Fruit fly (Drosophila melanogaster) whole organism, embryonic: ENCODE data around the gene CG3679.

ENCODE experiments used
- Asciz ChIP-seq: fragments of 200-800 bp; sonication (Bioruptor generic); optimal IDR thresholded peaks from 2 replicates; lab custom pipeline; 2017; ENCODE audit warnings: missing biosample characterization, mild to moderate bottlenecking, missing genetic modification characterization, missing genetic modification reagents
- BEAF-32 ChIP-seq: fragments of 200-800 bp; sonication (Bioruptor generic); optimal IDR thresholded peaks from 3 replicates; lab custom pipeline; 2017; ENCODE audit warnings: missing biosample characterization, missing genetic modification characterization, mild to moderate bottlenecking, moderate library complexity, missing genetic modification reagents
- CG10267 ChIP-seq: fragments of 200-800 bp; sonication (Bioruptor generic); optimal IDR thresholded peaks from 2 replicates; lab custom pipeline; 2018; ENCODE audit warnings: missing biosample characterization, mild to moderate bottlenecking, missing genetic modification characterization, moderate library complexity
- CG11093 ChIP-seq: fragments of 200-800 bp; sonication (Bioruptor generic); IDR thresholded peaks from 3 replicates; pipeline ENCODE4 v1.3.6; 2022; ENCODE audit warnings: missing biosample characterization, missing genetic modification characterization
- CG12659 ChIP-seq: fragments of 200-800 bp; sonication (Bioruptor generic); optimal IDR thresholded peaks from 3 replicates; lab custom pipeline; 2017; ENCODE audit warnings: mild to moderate bottlenecking, missing biosample characterization, missing genetic modification reagents, missing genetic modification characterization
- CG15696 ChIP-seq: fragments of 200-800 bp; sonication (Bioruptor generic); optimal IDR thresholded peaks from 2 replicates; lab custom pipeline; 2019; ENCODE audit warnings: missing biosample characterization, mild to moderate bottlenecking, missing genetic modification characterization, moderate library complexity
- CG1602 ChIP-seq: fragments of 200-800 bp; sonication (Bioruptor generic); optimal IDR thresholded peaks from 3 replicates; lab custom pipeline; 2016; ENCODE audit warnings: missing biosample characterization, missing genetic modification characterization
- CG16813 ChIP-seq: fragments of 200-800 bp; sonication (Bioruptor generic); IDR thresholded peaks from 3 replicates; pipeline ENCODE4 v1.3.6; 2022; ENCODE audit warnings: missing biosample characterization, missing genetic modification characterization; ENCODE audit not compliant: partially characterized antibody
- CG16863 ChIP-seq: fragments of 200-800 bp; sonication (Bioruptor generic); optimal IDR thresholded peaks from 3 replicates; lab custom pipeline; 2016; ENCODE audit warnings: missing biosample characterization, missing genetic modification characterization
- CG18011 ChIP-seq: fragments of 200-800 bp; sonication (Bioruptor generic); optimal IDR thresholded peaks from 2 replicates; lab custom pipeline; 2017; ENCODE audit warnings: missing biosample characterization, missing genetic modification characterization, mild to moderate bottlenecking, moderate library complexity, missing genotype
- CG2678 ChIP-seq: fragments of 200-800 bp; sonication (Bioruptor generic); optimal IDR thresholded peaks from 3 replicates; lab custom pipeline; 2019; ENCODE audit warnings: missing biosample characterization, mild to moderate bottlenecking, missing genetic modification characterization, moderate library complexity
- CG31388 ChIP-seq: fragments of 200-800 bp; sonication (Bioruptor generic); optimal IDR thresholded peaks from 2 replicates; lab custom pipeline; 2016; ENCODE audit warnings: missing biosample characterization, missing genetic modification characterization
- CG3838 ChIP-seq: fragments of 200-800 bp; sonication (Bioruptor generic); optimal IDR thresholded peaks from 3 replicates; lab custom pipeline; 2016; ENCODE audit warnings: missing biosample characterization, missing genetic modification characterization
- CG3995 ChIP-seq: fragments of 200-800 bp; sonication (Bioruptor generic); optimal IDR thresholded peaks from 3 replicates; lab custom pipeline; 2016; ENCODE audit warnings: missing biosample characterization, missing genetic modification characterization
- CG5953 ChIP-seq: fragments of 200-800 bp; sonication (Bioruptor generic); IDR thresholded peaks from 2 replicates; pipeline ENCODE4 v1.3.6; 2022; ENCODE audit warnings: missing biosample characterization, missing genetic modification characterization
- CG7963 ChIP-seq: fragments of 200-800 bp; sonication (Bioruptor generic); IDR thresholded peaks from 3 replicates; pipeline ENCODE4 v1.3.6; 2022; ENCODE audit warnings: missing biosample characterization, missing genetic modification characterization; ENCODE audit not compliant: partially characterized antibody
- CG7987 ChIP-seq: fragments of 200-800 bp; sonication (Bioruptor generic); optimal IDR thresholded peaks from 2 replicates; lab custom pipeline; 2018; ENCODE audit warnings: missing biosample characterization, mild to moderate bottlenecking, missing genetic modification characterization, moderate library complexity
- CG9215 ChIP-seq: fragments of 200-800 bp; sonication (Bioruptor generic); IDR thresholded peaks from 2 replicates; pipeline ENCODE4 v1.3.6; 2022; ENCODE audit warnings: missing biosample characterization, missing genetic modification characterization
- CG9727 ChIP-seq: fragments of 200-800 bp; sonication (Bioruptor generic); optimal IDR thresholded peaks from 3 replicates; lab custom pipeline; 2017; ENCODE audit warnings: missing biosample characterization, mild to moderate bottlenecking, missing genetic modification characterization
- CG9817 ChIP-seq: fragments of 200-800 bp; sonication (Bioruptor generic); optimal IDR thresholded peaks from 2 replicates; lab custom pipeline; 2018; ENCODE audit warnings: missing biosample characterization, mild to moderate bottlenecking, missing genetic modification characterization, moderate library complexity
- D19B ChIP-seq: fragments of 200-800 bp; sonication (Bioruptor generic); optimal IDR thresholded peaks from 2 replicates; lab custom pipeline; 2017; ENCODE audit warnings: missing biosample characterization, mild to moderate bottlenecking, missing genetic modification characterization
- E2f1 ChIP-seq: fragments of 200-800 bp; sonication (Bioruptor generic); IDR thresholded peaks from 2 replicates; pipeline ENCODE4 v1.3.6; 2022; ENCODE audit warnings: missing biosample characterization, missing genetic modification characterization
- H2.0 ChIP-seq: fragments of 200-800 bp; sonication (Bioruptor generic); IDR thresholded peaks from 2 replicates; pipeline ENCODE4 v1.3.6; 2022; ENCODE audit warnings: missing biosample characterization, missing genetic modification characterization
- HLH54F ChIP-seq: fragments of 200-800 bp; sonication (Bioruptor generic); optimal IDR thresholded peaks from 3 replicates; lab custom pipeline; 2016; ENCODE audit warnings: missing biosample characterization, missing genetic modification characterization
- Hmx ChIP-seq: fragments of 200-800 bp; sonication (Bioruptor generic); optimal IDR thresholded peaks from 2 replicates; lab custom pipeline; 2016; ENCODE audit warnings: missing biosample characterization, missing genetic modification characterization
- Jarid2 ChIP-seq: fragments of 200-800 bp; sonication (Bioruptor generic); optimal IDR thresholded peaks from 3 replicates; lab custom pipeline; 2017; ENCODE audit warnings: mild to moderate bottlenecking, missing biosample characterization, missing genetic modification reagents, missing genetic modification characterization
- NFAT ChIP-seq: fragments of 200-800 bp; sonication (Bioruptor generic); IDR thresholded peaks from 2 replicates; pipeline ENCODE4 v1.3.6; 2022; ENCODE audit warnings: missing biosample characterization, missing genetic modification characterization
- Taf1 ChIP-seq: fragments of 200-800 bp; sonication (Bioruptor generic); IDR thresholded peaks from 2 replicates; pipeline ENCODE4 v1.3.6; 2022; ENCODE audit warnings: missing biosample characterization, missing genetic modification characterization
- Tbp ChIP-seq: fragments of >200 bp; optimal IDR thresholded peaks from 2 replicates; lab custom pipeline; 2018; ENCODE audit warnings: missing biosample characterization, missing genetic modification characterization
- Trl ChIP-seq, 3 experiments: fragments of >200 bp in 2 of 3; fragments of 200-800 bp in 1 of 3; sonication (Bioruptor generic) in 1 of 3; optimal IDR thresholded peaks; 2 replicates in 1 of 3; 3 replicates in 2 of 3; lab custom pipeline; 2016 to 2017; ENCODE audit warnings: missing biosample characterization in 1 of 3, missing genetic modification characterization in 1 of 3
- ab ChIP-seq: fragments of 200-800 bp; sonication (Bioruptor generic); optimal IDR thresholded peaks from 2 replicates; lab custom pipeline; 2016; ENCODE audit warnings: missing biosample characterization, missing genetic modification characterization
- croc ChIP-seq: fragments of 200-800 bp; sonication (Bioruptor generic); conservative IDR thresholded peaks from 3 replicates; pipeline ENCODE4 v1.3.6; 2022; ENCODE audit warnings: missing biosample characterization, missing genetic modification characterization
- crp ChIP-seq, 2 experiments: fragments of 200-800 bp; sonication (Bioruptor generic); optimal IDR thresholded peaks; 2 replicates in 1 of 2; 3 replicates in 1 of 2; lab custom pipeline; 2017; ENCODE audit warnings: missing biosample characterization in 2 of 2, missing genetic modification characterization in 2 of 2, mild to moderate bottlenecking in 1 of 2, moderate library complexity in 1 of 2
- ems ChIP-seq: fragments of 200-800 bp; sonication (Bioruptor generic); optimal IDR thresholded peaks from 3 replicates; lab custom pipeline; 2016; ENCODE audit warnings: missing biosample characterization, missing genetic modification characterization
- exex ChIP-seq: fragments of 200-800 bp; sonication (Bioruptor generic); optimal IDR thresholded peaks from 4 replicates; lab custom pipeline; 2018; ENCODE audit warnings: missing biosample characterization, mild to moderate bottlenecking, missing genetic modification characterization, moderate library complexity
- ftz-f1 ChIP-seq: fragments of 200-800 bp; sonication (Bioruptor generic); optimal IDR thresholded peaks from 2 replicates; lab custom pipeline; 2016; ENCODE audit warnings: missing biosample characterization, missing genetic modification characterization
- gfzf ChIP-seq: fragments of 200-800 bp; sonication (Bioruptor generic); optimal IDR thresholded peaks from 2 replicates; lab custom pipeline; 2016; ENCODE audit warnings: missing biosample characterization, mild to moderate bottlenecking, missing genetic modification characterization, moderate library complexity
- h ChIP-seq: fragments of >200 bp; optimal IDR thresholded peaks from 2 replicates; lab custom pipeline; 2017
- insv ChIP-seq, 2 experiments: fragments of 200-800 bp; sonication (Bioruptor generic); optimal IDR thresholded peaks; 3 replicates each; lab custom pipeline; 2016 to 2018; ENCODE audit warnings: missing biosample characterization in 2 of 2, missing genetic modification characterization in 2 of 2
- jing ChIP-seq: fragments of 200-800 bp; sonication (Bioruptor generic); optimal IDR thresholded peaks from 2 replicates; lab custom pipeline; 2018; ENCODE audit warnings: missing biosample characterization, mild to moderate bottlenecking, missing genetic modification characterization
- lab ChIP-seq: fragments of 200-800 bp; sonication (Bioruptor generic); optimal IDR thresholded peaks from 3 replicates; lab custom pipeline; 2017; ENCODE audit warnings: missing biosample characterization, missing genetic modification characterization, mild to moderate bottlenecking, moderate library complexity, missing genetic modification reagents
- lola ChIP-seq, 3 experiments: fragments of >200 bp in 2 of 3; fragments of 200-800 bp in 1 of 3; sonication (Bioruptor generic) in 1 of 3; optimal IDR thresholded peaks; 2 replicates each; lab custom pipeline; 2017 to 2019; ENCODE audit warnings: missing biosample characterization in 3 of 3, missing genetic modification characterization in 3 of 3, mild to moderate bottlenecking in 1 of 3, moderate library complexity in 1 of 3
- mirr ChIP-seq: fragments of 200-800 bp; sonication (Bioruptor generic); optimal IDR thresholded peaks from 3 replicates; lab custom pipeline; 2018; ENCODE audit warnings: missing biosample characterization, mild to moderate bottlenecking, missing genetic modification characterization
- prd ChIP-seq, 3 experiments: fragments of >200 bp in 2 of 3; fragments of 200-800 bp in 1 of 3; sonication (Bioruptor generic) in 1 of 3; optimal IDR thresholded peaks in 2 of 3; IDR thresholded peaks in 1 of 3; 2 replicates in 2 of 3; 3 replicates in 1 of 3; pipeline versions ENCODE4 v1.3.6 to Lab custom; 2017 to 2022; ENCODE audit warnings: missing biosample characterization in 1 of 3, missing genetic modification characterization in 1 of 3
- scrt ChIP-seq: fragments of 200-800 bp; sonication (Bioruptor generic); optimal IDR thresholded peaks from 2 replicates; lab custom pipeline; 2018; ENCODE audit warnings: missing biosample characterization, mild to moderate bottlenecking, missing genetic modification characterization, moderate library complexity
- sug ChIP-seq: fragments of 200-800 bp; optimal IDR thresholded peaks from 2 replicates; lab custom pipeline; 2019; ENCODE audit warnings: missing biosample characterization, mild to moderate bottlenecking, missing genetic modification characterization, moderate library complexity
- wek ChIP-seq: fragments of 200-800 bp; sonication (Bioruptor generic); optimal IDR thresholded peaks from 3 replicates; lab custom pipeline; 2018; ENCODE audit warnings: missing biosample characterization, mild to moderate bottlenecking, missing genetic modification characterization, moderate library complexity
- zen2 ChIP-seq: fragments of 200-800 bp; sonication (Bioruptor generic); IDR thresholded peaks from 3 replicates; pipeline ENCODE4 v1.3.6; 2022; ENCODE audit warnings: missing biosample characterization, missing genetic modification characterization; ENCODE audit not compliant: partially characterized antibody

CG3679 gene

dm6 chrX:16279340-16279941 lies 24.2 kb upstream of the CG3679 start (continued):
- TF ChIP-seq sug (tag; lab: Kevin White, UChicago), result peak; percentile 73
- TF ChIP-seq D19B (GFP tag; lab: Kevin White, UChicago), result peak; percentile 61
- peak; percentile 55 for TF ChIP-seq CG12659 (GFP tag; lab: Kevin White, UChicago)
- peak; percentile 83 for TF ChIP-seq CG5953 (GFP tag; lab: Robert Waterston, UW)
- peak; percentile 75 for TF ChIP-seq ems (GFP tag; lab: Kevin White, UChicago)
- peak; percentile 85 for TF ChIP-seq E2f1
- TF ChIP-seq CG16863, result peak; percentile 64
- no peak for TF ChIP-seq zen2 (GFP tag; lab: Robert Waterston, UW)
- TF ChIP-seq CG15696, result peak; percentile 59
- TF ChIP-seq crp (GFP tag; optimal IDR thresholded peaks at IDR 0.05; lab: Kevin White, UChicago), result peak in 1 of 2 experiments; percentile 8
- TF ChIP-seq CG7987, result peak; percentile 27
- peak; percentile 17 for TF ChIP-seq CG10267 (tag; lab: Kevin White, UChicago)
- peak; percentile 48 for TF ChIP-seq wek
- peak; percentile 60 for TF ChIP-seq scrt (GFP tag; lab: Kevin White, UChicago)
- peak; percentile 69 for TF ChIP-seq CG1602 (GFP tag; lab: Kevin White, UChicago)
- peak; percentile 74 for TF ChIP-seq Hmx (GFP tag; lab: Kevin White, UChicago)
- TF ChIP-seq lab (GFP tag; lab: Kevin White, UChicago), result peak; percentile 84
- peak; percentile 88 for TF ChIP-seq CG2678 (tag; lab: Kevin White, UChicago)
- TF ChIP-seq CG11093, result peak; percentile 92
- TF ChIP-seq CG18011, result no peak
- no peak for TF ChIP-seq exex
- no peak for TF ChIP-seq gfzf (GFP tag; lab: Kevin White, UChicago)
- peak; percentile 72 for TF ChIP-seq CG9817 (tag; lab: Kevin White, UChicago)
- TF ChIP-seq Taf1 (GFP tag; lab: Robert Waterston, UW), result peak; percentile 90
- peak; percentile 17 for TF ChIP-seq CG31388 (GFP tag; lab: Kevin White, UChicago)
- peak; percentile 56; the same call in 2 of the 3 replicates for TF ChIP-seq CG16813 (GFP tag; lab: Robert Waterston, UW)
- peak; percentile 8 for TF ChIP-seq mirr (GFP tag; lab: Kevin White, UChicago)
- TF ChIP-seq CG3995 (GFP tag; lab: Kevin White, UChicago), result peak; percentile 33
- peak; percentile 80 for TF ChIP-seq NFAT (GFP tag; lab: Robert Waterston, UW)
- TF ChIP-seq ab (GFP tag; lab: Kevin White, UChicago), result peak; percentile 43
- TF ChIP-seq h, result no peak
- TF ChIP-seq lola (GFP tag; optimal IDR thresholded peaks at IDR 0.05; lab: Kevin White, UChicago), result peak in 1 of 3 experiments; percentile 47
- TF ChIP-seq prd (optimal IDR thresholded peaks at IDR 0.05; lab: Kevin White, UChicago), result no peak
- TF ChIP-seq prd (GFP tag; IDR thresholded peaks at IDR 0.05; lab: Robert Waterston, UW), result peak; percentile 95
- no peak for TF ChIP-seq insv (GFP tag; optimal IDR thresholded peaks at IDR 0.05; lab: Kevin White, UChicago)
- TF ChIP-seq CG7963, result no peak
- TF ChIP-seq HLH54F (GFP tag; lab: Kevin White, UChicago), result peak; percentile 69
- TF ChIP-seq Trl (optimal IDR thresholded peaks at IDR 0.05; lab: Kevin White, UChicago), result no peak
- peak; percentile 89 for TF ChIP-seq Trl (GFP tag; optimal IDR thresholded peaks at IDR 0.05; lab: Kevin White, UChicago)
- TF ChIP-seq BEAF-32 (GFP tag; lab: Kevin White, UChicago), result no peak
- peak; percentile 83 for TF ChIP-seq croc (GFP tag; lab: Robert Waterston, UW)
- TF ChIP-seq Tbp (GFP tag; lab: Kevin White, UChicago), result no peak
- peak; percentile 4 for TF ChIP-seq ftz-f1
- peak; percentile 57 for TF ChIP-seq Asciz
- peak; percentile 89 for TF ChIP-seq CG9215
- TF ChIP-seq jing (GFP tag; lab: Kevin White, UChicago), result peak; percentile 70
- no peak for TF ChIP-seq CG3838 (GFP tag; lab: Kevin White, UChicago)
- TF ChIP-seq CG9727 (GFP tag; lab: Kevin White, UChicago), result peak; percentile 70
- peak; percentile 89 for TF ChIP-seq H2.0 (GFP tag; lab: Robert Waterston, UW)
- peak; percentile 43 for TF ChIP-seq Jarid2 (GFP tag; lab: Kevin White, UChicago)
